Fruit fly (Drosophila melanogaster) whole organism, pupa: ENCODE data around the gene CG11373.

ENCODE experiments used
- CG10348 ChIP-seq: fragments of 200-800 bp; sonication (Bioruptor generic); IDR thresholded peaks from 2 replicates; pipeline ENCODE4 v1.3.6; 2022; ENCODE audit warnings: missing biosample characterization, missing genetic modification characterization
- CG12605 ChIP-seq: fragments of 200-800 bp; sonication (Bioruptor generic); IDR thresholded peaks from 2 replicates; pipeline ENCODE4 v1.3.6; 2022; ENCODE audit warnings: missing biosample characterization, missing genetic modification characterization
- CG13204 ChIP-seq: fragments of 200-800 bp; sonication (Bioruptor generic); optimal IDR thresholded peaks from 2 replicates; lab custom pipeline; 2018; ENCODE audit warnings: missing biosample characterization, mild to moderate bottlenecking, missing genetic modification characterization, moderate library complexity
- CG14655 ChIP-seq: fragments of 200-800 bp; sonication (Bioruptor generic); optimal IDR thresholded peaks from 3 replicates; lab custom pipeline; 2017; ENCODE audit warnings: mild to moderate bottlenecking, missing biosample characterization, missing genetic modification reagents, missing genetic modification characterization
- CG15710 ChIP-seq: fragments of 200-800 bp; sonication (Bioruptor generic); optimal IDR thresholded peaks from 2 replicates; lab custom pipeline; 2018; ENCODE audit warnings: missing biosample characterization, mild to moderate bottlenecking, missing genetic modification characterization, moderate library complexity
- CG17806 ChIP-seq: fragments of 200-800 bp; sonication (Bioruptor generic); optimal IDR thresholded peaks from 2 replicates; lab custom pipeline; 2018; ENCODE audit warnings: missing biosample characterization, mild to moderate bottlenecking, missing genetic modification characterization, moderate library complexity
- CG32121 ChIP-seq: fragments of 200-800 bp; sonication (Bioruptor generic); IDR thresholded peaks from 2 replicates; pipeline ENCODE4 v1.3.6; 2022; ENCODE audit warnings: missing biosample characterization, missing genetic modification characterization
- CG34367 ChIP-seq: fragments of 200-800 bp; sonication (Bioruptor generic); optimal IDR thresholded peaks from 2 replicates; lab custom pipeline; 2018; ENCODE audit warnings: missing biosample characterization, mild to moderate bottlenecking, missing genetic modification characterization
- CG8159 ChIP-seq: fragments of 200-800 bp; sonication (Bioruptor generic); optimal IDR thresholded peaks from 3 replicates; lab custom pipeline; 2018; ENCODE audit warnings: missing biosample characterization, mild to moderate bottlenecking, missing genetic modification characterization, moderate library complexity
- CG8301 ChIP-seq: fragments of 200-800 bp; sonication (Bioruptor generic); optimal IDR thresholded peaks from 2 replicates; lab custom pipeline; 2018; ENCODE audit warnings: missing biosample characterization, mild to moderate bottlenecking, missing genetic modification characterization
- CG9948 ChIP-seq: fragments of 200-800 bp; sonication (Bioruptor generic); optimal IDR thresholded peaks from 2 replicates; lab custom pipeline; 2018; ENCODE audit warnings: missing biosample characterization, mild to moderate bottlenecking, missing genetic modification characterization, moderate library complexity
- D1 ChIP-seq: fragments of 200-800 bp; sonication (Bioruptor generic); optimal IDR thresholded peaks from 2 replicates; lab custom pipeline; 2018; ENCODE audit warnings: missing biosample characterization, mild to moderate bottlenecking, missing genetic modification characterization, moderate library complexity
- EcR ChIP-seq: fragments of 200-800 bp; sonication (Bioruptor generic); optimal IDR thresholded peaks from 3 replicates; lab custom pipeline; 2019; ENCODE audit warnings: missing biosample characterization, missing genetic modification characterization, mild to moderate bottlenecking, moderate library complexity, missing genetic modification reagents
- Ets98B ChIP-seq: fragments of 200-800 bp; sonication (Bioruptor generic); IDR thresholded peaks from 2 replicates; pipeline ENCODE4 v1.3.6; 2022; ENCODE audit warnings: missing biosample characterization, missing genetic modification characterization
- Pif1A ChIP-seq: fragments of 200-800 bp; sonication (Bioruptor generic); optimal IDR thresholded peaks from 3 replicates; lab custom pipeline; 2016; ENCODE audit warnings: missing biosample characterization, missing genetic modification characterization
- Pif1B ChIP-seq: fragments of 200-800 bp; sonication (Bioruptor generic); optimal IDR thresholded peaks from 3 replicates; lab custom pipeline; 2016; ENCODE audit warnings: missing biosample characterization, missing genetic modification characterization
- Snoo ChIP-seq: fragments of 200-800 bp; sonication (Bioruptor generic); optimal IDR thresholded peaks from 3 replicates; lab custom pipeline; 2017; ENCODE audit warnings: missing biosample characterization, mild to moderate bottlenecking, missing genetic modification characterization, inconsistent platforms
- fd96Ca ChIP-seq: fragments of 200-800 bp; sonication (Bioruptor generic); IDR thresholded peaks from 3 replicates; pipeline ENCODE4 v1.3.6; 2022; ENCODE audit warnings: missing biosample characterization, missing genetic modification characterization
- gl ChIP-seq: fragments of 200-800 bp; sonication (Bioruptor generic); optimal IDR thresholded peaks from 2 replicates; lab custom pipeline; 2018; ENCODE audit warnings: missing biosample characterization, mild to moderate bottlenecking, missing genetic modification characterization
- rn ChIP-seq: fragments of 200-800 bp; sonication (Bioruptor generic); IDR thresholded peaks from 2 replicates; pipeline ENCODE4 v1.3.6; 2022; ENCODE audit warnings: missing biosample characterization, missing genetic modification characterization

The CG11373 gene

dm6 chr3R:6006595-6006994, 45.8 kb upstream of the CG11373 start:
- TF ChIP-seq CG17806 (tag; lab: Kevin White, UChicago) (no peak), fd96Ca (GFP tag; lab: Robert Waterston, UW) (no peak), rn (GFP tag; lab: Robert Waterston, UW) (no peak)

dm6 chr3R:5998831-5999230, 38.0 kb upstream of the CG11373 start:
- TF ChIP-seq CG12605 (GFP tag; lab: Robert Waterston, UW) (no peak), CG34367 (tag; lab: Kevin White, UChicago) (no peak), Pif1A (GFP tag; lab: Kevin White, UChicago) (no peak), CG8301 (no peak), D1 (tag; lab: Kevin White, UChicago) (no peak), CG8159 (tag; lab: Kevin White, UChicago) (no peak), CG15710 (no peak), Pif1B (GFP tag; lab: Kevin White, UChicago) (no peak), CG32121 (GFP tag; lab: Robert Waterston, UW) (no peak), EcR (GFP tag; lab: Kevin White, UChicago) (no peak), gl (tag; lab: Kevin White, UChicago) (no peak), CG13204 (no peak), rn (GFP tag; lab: Robert Waterston, UW) (no peak), Snoo (tag; lab: Kevin White, UChicago) (no peak), CG9948 (tag; lab: Kevin White, UChicago) (no peak), CG17806 (tag; lab: Kevin White, UChicago) (no peak)

dm6 chr3R:5998235-5998666, 37.5 kb upstream of the CG11373 start:
- TF ChIP-seq CG13204 (no peak), CG8159 (tag; lab: Kevin White, UChicago) (peak; percentile 47), CG9948 (tag; lab: Kevin White, UChicago) (peak; percentile 15), CG17806 (tag; lab: Kevin White, UChicago) (peak; percentile 9), Pif1B (GFP tag; lab: Kevin White, UChicago) (peak; percentile 14), CG8301 (peak; percentile 38)

dm6 chr3R:5997822-5998221, 37.0 kb upstream of the CG11373 start:
- TF ChIP-seq Pif1A (GFP tag; lab: Kevin White, UChicago) (no peak), CG12605 (GFP tag; lab: Robert Waterston, UW) (no peak), CG14655 (GFP tag; lab: Kevin White, UChicago) (no peak), rn (GFP tag; lab: Robert Waterston, UW) (no peak), CG9948 (tag; lab: Kevin White, UChicago) (no peak), CG8301 (no peak), CG34367 (tag; lab: Kevin White, UChicago) (no peak), CG8159 (tag; lab: Kevin White, UChicago) (no peak), CG32121 (GFP tag; lab: Robert Waterston, UW) (no peak), CG17806 (tag; lab: Kevin White, UChicago) (no peak), EcR (GFP tag; lab: Kevin White, UChicago) (no peak), CG10348 (no peak), Pif1B (GFP tag; lab: Kevin White, UChicago) (no peak)

dm6 chr3R:5995381-5995780, 34.6 kb upstream of the CG11373 start:
- TF ChIP-seq EcR (GFP tag; lab: Kevin White, UChicago), result no peak
- TF ChIP-seq gl (tag; lab: Kevin White, UChicago), result no peak
- peak; percentile 14 for TF ChIP-seq CG8159 (tag; lab: Kevin White, UChicago)

dm6 chr3R:5993857-5994256, 33.1 kb upstream of the CG11373 start:
- no peak for TF ChIP-seq CG32121 (GFP tag; lab: Robert Waterston, UW)
- peak; percentile 11 for TF ChIP-seq CG14655 (GFP tag; lab: Kevin White, UChicago)
- peak; percentile 45 for TF ChIP-seq CG15710
- TF ChIP-seq Ets98B (GFP tag; lab: Robert Waterston, UW), result no peak
- peak; percentile 64 for TF ChIP-seq CG8159 (tag; lab: Kevin White, UChicago)
- peak; percentile 17 for TF ChIP-seq CG9948 (tag; lab: Kevin White, UChicago)
- TF ChIP-seq CG10348, result no peak
- TF ChIP-seq D1 (tag; lab: Kevin White, UChicago), result no peak
- TF ChIP-seq, all 21 proteins: peak for 4

- TF ChIP-seq CG12605 (GFP tag; lab: Robert Waterston, UW) (no peak), gl (tag; lab: Kevin White, UChicago) (no peak), CG17806 (tag; lab: Kevin White, UChicago) (no peak), CG9948 (tag; lab: Kevin White, UChicago) (no peak), fd96Ca (GFP tag; lab: Robert Waterston, UW) (no peak), CG10348 (no peak), EcR (GFP tag; lab: Kevin White, UChicago) (no peak), rn (GFP tag; lab: Robert Waterston, UW) (no peak), Pif1A (GFP tag; lab: Kevin White, UChicago) (no peak), Snoo (tag; lab: Kevin White, UChicago) (no peak)
- TF ChIP-seq, all 21 proteins: peak for 0
These were observed 15.9 kb upstream of the CG11373 start, which contains the start of gene Obp83b for dm6 chr3R:5976717-5977116. Obp83b (minus strand) TSS chr3R:5976817.
